Worm (Caenorhabditis elegans) whole organism, L3 larva: Measurements from ENCODE around the gene F35H12.6.

Experiments used
- egl-5 ChIP-seq: fragments of 150-350 bp; optimal IDR thresholded peaks from 2 replicates; lab custom pipeline; 2017; ENCODE audit warnings: missing biosample characterization, missing genetic modification reagents, missing genetic modification characterization, inconsistent platforms
- elt-2 ChIP-seq: sonication (generic microtip); optimal IDR thresholded peaks from 2 replicates; lab custom pipeline; 2016; ENCODE audit warnings: missing genetic modification reagents, mild to moderate bottlenecking, missing genetic modification characterization, missing compliant biosample characterization
- fos-1 ChIP-seq: fragments of 150-350 bp; optimal IDR thresholded peaks from 2 replicates; lab custom pipeline; 2014; ENCODE audit warnings: missing biosample characterization, missing genetic modification characterization
- nfya-1 ChIP-seq: sonication (generic microtip); optimal IDR thresholded peaks from 2 replicates; lab custom pipeline; 2017; ENCODE audit warnings: missing genetic modification characterization, mild to moderate bottlenecking, missing compliant biosample characterization, antibody characterized with exemption, moderate library complexity; ENCODE audit not compliant: insufficient read depth
- nhr-11 ChIP-seq: fragments of 150-350 bp; optimal IDR thresholded peaks from 2 replicates; lab custom pipeline; 2014; ENCODE audit warnings: missing biosample characterization, missing genetic modification characterization
- nhr-76 ChIP-seq: fragments of 150-350 bp; sonication (generic microtip); optimal IDR thresholded peaks from 5 replicates; lab custom pipeline; 2014; ENCODE audit warnings: missing biosample characterization, missing genetic modification characterization
- pha-4 ChIP-seq: fragments of 150-350 bp; optimal IDR thresholded peaks from 2 replicates; lab custom pipeline; 2014; ENCODE audit warnings: missing biosample characterization, missing genetic modification reagents, missing genetic modification characterization
- skn-1 ChIP-seq: fragments of 150-350 bp; optimal IDR thresholded peaks from 2 replicates; lab custom pipeline; 2014; ENCODE audit warnings: missing biosample characterization, missing genetic modification characterization
- tbx-2 ChIP-seq: sonication (generic microtip); optimal IDR thresholded peaks from 2 replicates; lab custom pipeline; 2016; ENCODE audit warnings: mild to moderate bottlenecking, missing genetic modification characterization, missing compliant biosample characterization
- zag-1 ChIP-seq: fragments of 150-350 bp; optimal IDR thresholded peaks from 2 replicates; lab custom pipeline; 2014; ENCODE audit warnings: missing biosample characterization, missing genetic modification characterization

DNA sequence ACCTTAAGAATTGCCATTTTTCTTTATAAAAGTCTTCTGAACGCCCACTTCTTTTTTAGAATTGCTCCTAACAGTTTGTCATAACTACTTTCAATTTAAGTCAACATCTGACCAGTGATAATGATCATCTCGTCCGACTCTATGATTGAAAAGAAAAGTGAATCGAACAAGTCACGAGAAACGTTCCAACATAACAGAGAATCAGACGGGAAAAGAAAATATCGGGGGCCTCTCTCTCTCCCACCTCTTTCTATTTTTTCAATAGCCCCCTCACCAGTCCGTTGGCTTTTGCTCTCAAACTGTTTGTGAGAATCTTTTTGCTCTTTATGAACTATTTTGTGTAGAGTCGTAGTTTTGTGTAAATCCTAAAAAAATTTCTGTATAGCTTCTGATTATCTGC lies 14.5 kb downstream of the F35H12.6 start:
- TF ChIP-seq nfya-1 (tag; lab: Kevin White, UChicago) (no peak), fos-1 (tag; lab: Kevin White, UChicago) (no peak), nhr-76 (tag; lab: Kevin White, UChicago) (no peak), nhr-11 (no peak), pha-4 (tag; lab: Kevin White, UChicago) (peak; percentile 69), tbx-2 (tag; lab: Kevin White, UChicago) (no peak), zag-1 (tag; lab: Kevin White, UChicago) (no peak), elt-2 (no peak), egl-5 (tag; lab: Kevin White, UChicago) (no peak), skn-1 (tag; lab: Kevin White, UChicago) (no peak)
